Fruit fly (Drosophila melanogaster): ENCODE results near the gene Hsp68.

Gene Hsp68

dm6 chr3R:24092590-24093151, 35.6 kb upstream of the Hsp68 start (continued):
- TF ChIP-seq CG15479 (GFP tag; optimal IDR thresholded peaks at IDR 0.05), result no peak

- TF ChIP-seq peb (GFP tag; IDR thresholded peaks at IDR 0.05), result 0 out of 2 replicates have a peak, but pooled peaks have one; percentile 17
- TF ChIP-seq CG13424 (tag; optimal IDR thresholded peaks at IDR 0.05), result no peak
- 0 out of 2 replicates have a peak, but pooled peaks have one; percentile 23 for TF ChIP-seq stc (GFP tag; IDR thresholded peaks at IDR 0.05)
- TF ChIP-seq gce (GFP tag; IDR thresholded peaks at IDR 0.05), result no peak
- peak; percentile 33 for TF ChIP-seq scrt (GFP tag; optimal IDR thresholded peaks at IDR 0.05)
- no peak for TF ChIP-seq sc (optimal IDR thresholded peaks at IDR 0.05)
- TF ChIP-seq sc (GFP tag; optimal IDR thresholded peaks at IDR 0.05), result no peak
- no peak for TF ChIP-seq Hey (tag; optimal IDR thresholded peaks at IDR 0.05)
- no peak for TF ChIP-seq sisA (GFP tag; IDR thresholded peaks at IDR 0.05)
- TF ChIP-seq croc (GFP tag; conservative IDR thresholded peaks at IDR 0.05), result no peak
- TF ChIP-seq CG2120 (GFP tag; optimal IDR thresholded peaks at IDR 0.05), result peak; percentile 35
- no peak for TF ChIP-seq CG15011 (GFP tag; optimal IDR thresholded peaks at IDR 0.05)
- peak in 1 of 2 experiments; percentile 2 for TF ChIP-seq Pdp1 (GFP tag; optimal IDR thresholded peaks at IDR 0.05)
- peak; percentile 18; the same call in 1 of the 3 replicates for TF ChIP-seq CG11695 (GFP tag; IDR thresholded peaks at IDR 0.05)
- no peak for TF ChIP-seq tin (GFP tag; optimal IDR thresholded peaks at IDR 0.05)
- TF ChIP-seq slbo (GFP tag; IDR thresholded peaks at IDR 0.05), result peak; percentile 46; the same call in 1 of the 2 replicates
- no peak for TF ChIP-seq CG8089 (GFP tag; optimal IDR thresholded peaks at IDR 0.05)
- no peak for TF ChIP-seq maf-S (GFP tag; optimal IDR thresholded peaks at IDR 0.05)
- TF ChIP-seq CG2199 (GFP tag; IDR thresholded peaks at IDR 0.05), result no peak
- no peak for TF ChIP-seq CG17328 (GFP tag; IDR thresholded peaks at IDR 0.05)
- no peak for TF ChIP-seq lbe (GFP tag; optimal IDR thresholded peaks at IDR 0.05)
- peak; percentile 71 for TF ChIP-seq sens (GFP tag)
- TF ChIP-seq Xrp1 (GFP tag; IDR thresholded peaks at IDR 0.05), result 0 out of 2 replicates have a peak, but pooled peaks have one; percentile 20
- TF ChIP-seq nmo (GFP tag; optimal IDR thresholded peaks at IDR 0.05), result no peak
- TF ChIP-seq CG32772 (GFP tag; IDR thresholded peaks at IDR 0.05), result 0 out of 2 replicates have a peak, but pooled peaks have one; percentile 22
- no peak for TF ChIP-seq NC2β (GFP tag; optimal IDR thresholded peaks at IDR 0.05)
- TF ChIP-seq lab (GFP tag; optimal IDR thresholded peaks at IDR 0.05), result peak; percentile 52
- TF ChIP-seq CG6689 (GFP tag; IDR thresholded peaks at IDR 0.05), result 0 out of 2 replicates have a peak, but pooled peaks have one; percentile 21
- no peak for TF ChIP-seq Trl (optimal IDR thresholded peaks at IDR 0.05)
- no peak for TF ChIP-seq Trl (GFP tag; optimal IDR thresholded peaks at IDR 0.05)
- no peak for TF ChIP-seq Jarid2 (GFP tag; optimal IDR thresholded peaks at IDR 0.05)
- TF ChIP-seq CG3281 (GFP tag; optimal IDR thresholded peaks at IDR 0.05), result peak; percentile 24
- peak; percentile 31 for TF ChIP-seq Hand (GFP tag; optimal IDR thresholded peaks at IDR 0.05)
- peak; percentile 11 for TF ChIP-seq grau (tag; optimal IDR thresholded peaks at IDR 0.05)
- TF ChIP-seq tio (GFP tag; optimal IDR thresholded peaks at IDR 0.05), result no peak
- 0 out of 2 replicates have a peak, but pooled peaks have one; percentile 21 for TF ChIP-seq CG14441 (GFP tag; IDR thresholded peaks at IDR 0.05)
- TF ChIP-seq hkb (optimal IDR thresholded peaks at IDR 0.05), result no peak
- peak; percentile 41; the same call in 1 of the 2 replicates for TF ChIP-seq hkb (GFP tag; IDR thresholded peaks at IDR 0.05)
- 0 out of 3 replicates have a peak, but pooled peaks have one; percentile 34 for TF ChIP-seq Mrtf (GFP tag; IDR thresholded peaks at IDR 0.05)
- no peak for TF ChIP-seq CG12391 (tag; optimal IDR thresholded peaks at IDR 0.05)
- TF ChIP-seq CG11456 (GFP tag; IDR thresholded peaks at IDR 0.05), result 0 out of 3 replicates have a peak, but pooled peaks have one; percentile 12
- TF ChIP-seq eve (GFP tag; optimal IDR thresholded peaks at IDR 0.05), result peak in 1 of 2 experiments; percentile 41
- peak; percentile 21 for TF ChIP-seq dmrt99B (tag; optimal IDR thresholded peaks at IDR 0.05)
- no peak for TF ChIP-seq CG14860 (GFP tag; IDR thresholded peaks at IDR 0.05; ENCODE audit: partially characterized antibody)
- TF ChIP-seq CG3065 (GFP tag; optimal IDR thresholded peaks at IDR 0.05), result no peak
- TF ChIP-seq D19B (GFP tag; optimal IDR thresholded peaks at IDR 0.05), result no peak
- no peak for TF ChIP-seq Deaf1 (tag; optimal IDR thresholded peaks at IDR 0.05)
- peak; percentile 25 for TF ChIP-seq Fer1 (GFP tag; optimal IDR thresholded peaks at IDR 0.05)
Measured at dm6 chr3R:24091653-24092052, 34.5 kb upstream of the Hsp68 start.

Measured in whole organism, embryonic.